Fruit fly (Drosophila melanogaster) whole organism, wandering third instar larva: ENCODE measurements around the gene CG32260.

Experiments used
- Hr78 ChIP-seq: fragments of >200 bp; optimal IDR thresholded peaks from 2 replicates; lab custom pipeline; 2017; ENCODE audit warnings: missing biosample characterization, missing genetic modification characterization
- foxo ChIP-seq, 2 experiments: fragments of 200-800 bp; sonication (Bioruptor generic); optimal IDR thresholded peaks; 2 replicates in 1 of 2; 3 replicates in 1 of 2; lab custom pipeline; 2016 to 2017; ENCODE audit warnings: missing biosample characterization in 2 of 2, missing genetic modification characterization in 2 of 2
- lola ChIP-seq: fragments of >200 bp; optimal IDR thresholded peaks from 2 replicates; lab custom pipeline; 2017; ENCODE audit warnings: missing biosample characterization, missing genetic modification characterization

dm6 chr3L:4103258-4104247, 38.6 kb upstream of the CG32260 start, which contains the start of gene Fit1:
- TF ChIP-seq lola (GFP tag; lab: Kevin White, UChicago) (no peak), Hr78 (GFP tag; lab: Kevin White, UChicago) (no peak), foxo (GFP tag; optimal IDR thresholded peaks at IDR 0.05; lab: Kevin White, UChicago) (no peak)
